Fruit fly (Drosophila melanogaster): ENCODE results near the gene TotC.
A peak's percentile ranks its signal among the peaks of the same experiment; 100 is the strongest.

The TotC gene

DNA sequence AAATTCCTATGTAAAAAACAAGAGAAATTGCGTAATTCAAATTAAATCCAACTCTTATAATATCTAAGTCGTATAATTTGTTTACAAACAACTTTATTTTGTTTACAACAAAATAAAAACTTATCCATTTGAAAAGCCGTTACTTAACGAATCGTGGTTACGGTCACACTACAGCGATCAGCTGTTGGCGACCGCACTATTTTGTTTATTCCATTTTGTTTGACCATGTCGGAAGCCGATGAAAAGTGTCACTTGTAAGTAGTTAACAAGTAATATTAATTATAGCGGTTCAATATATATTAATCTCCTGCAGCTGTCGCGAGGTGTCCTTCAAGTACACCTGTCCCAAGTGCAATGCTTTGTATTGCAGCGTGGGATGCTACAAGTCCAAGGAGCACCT, 41.8 kb upstream of the TotC start, which contains the start of gene CG31223 (continued):
- TF ChIP-seq MBD-R2 (GFP tag; IDR thresholded peaks at IDR 0.05): peak; percentile 38; the same call in 1 of the 2 replicates
- peak; percentile 9 for TF ChIP-seq pzg (GFP tag; optimal IDR thresholded peaks at IDR 0.05)
- no peak for TF ChIP-seq nerfin-2 (GFP tag; IDR thresholded peaks at IDR 0.05; ENCODE audit: partially characterized antibody)
- no peak for TF ChIP-seq kah (GFP tag; optimal IDR thresholded peaks at IDR 0.05)
- no peak for TF ChIP-seq Adf1 (GFP tag; IDR thresholded peaks at IDR 0.05)

DNA sequence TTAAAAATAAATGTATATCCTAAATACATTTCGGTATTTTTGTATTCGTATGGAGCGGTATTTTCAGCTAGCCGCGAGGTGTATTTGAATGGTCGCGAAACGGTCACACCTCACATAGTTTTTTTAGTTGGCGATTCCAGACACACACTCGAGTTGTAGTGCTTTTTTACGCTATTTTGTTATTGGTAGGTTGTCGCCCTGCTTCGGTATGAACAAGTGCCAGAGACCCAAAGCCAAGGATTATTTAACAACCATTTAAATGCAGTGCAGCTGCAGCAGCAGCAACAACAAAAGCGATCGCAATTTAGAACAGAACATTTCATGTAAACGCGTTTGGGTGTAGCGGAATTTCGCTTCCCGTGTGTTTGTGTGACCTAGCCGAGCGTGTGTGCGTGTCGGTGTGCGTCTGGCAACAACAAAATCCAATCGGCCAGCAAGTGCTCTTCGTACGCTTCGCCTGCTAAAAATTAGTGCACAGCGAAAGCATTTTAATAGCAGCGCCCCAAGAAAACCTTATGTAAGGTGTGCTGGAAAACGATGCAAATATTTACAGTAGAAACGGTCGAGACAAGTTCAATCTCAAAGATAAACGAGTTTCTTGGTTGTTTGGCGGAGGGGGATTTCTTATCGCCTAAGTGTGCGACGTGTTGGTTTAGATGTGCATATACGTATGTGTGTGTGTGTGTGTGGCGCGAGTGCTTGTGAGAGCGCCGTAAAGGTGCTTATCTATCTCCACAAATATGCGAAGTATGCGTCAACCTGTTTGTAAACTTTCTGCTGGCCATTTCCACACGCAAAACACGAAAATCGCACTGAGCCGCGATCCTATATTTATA, 39.9 kb upstream of the TotC start, which contains the start of gene Synd:
Synd (plus strand) TSS at position 111 of the 836 bp plus-strand sequence.
- no peak for TF ChIP-seq HLH3B (GFP tag; IDR thresholded peaks at IDR 0.05)
- TF ChIP-seq CG43689 (GFP tag; IDR thresholded peaks at IDR 0.05): no peak
- peak; percentile 14; the same call in 1 of the 2 replicates for TF ChIP-seq stc (GFP tag; IDR thresholded peaks at IDR 0.05)
- no peak for TF ChIP-seq D (optimal IDR thresholded peaks at IDR 0.05)
- TF ChIP-seq D (GFP tag; optimal IDR thresholded peaks at IDR 0.05): peak; percentile 43
- TF ChIP-seq knrl (GFP tag; IDR thresholded peaks at IDR 0.05; ENCODE audit: partially characterized antibody): peak; percentile 31; the same call in 1 of the 3 replicates
- no peak for TF ChIP-seq gcm2 (GFP tag; optimal IDR thresholded peaks at IDR 0.05)
- no peak for TF ChIP-seq Xrp1 (GFP tag; IDR thresholded peaks at IDR 0.05)
- TF ChIP-seq Mrtf (GFP tag; IDR thresholded peaks at IDR 0.05): no peak
- no peak for TF ChIP-seq Atf6 (GFP tag; IDR thresholded peaks at IDR 0.05)
- TF ChIP-seq nom (GFP tag; optimal IDR thresholded peaks at IDR 0.05): peak; percentile 48
- peak; percentile 33; the same call in 1 of the 2 replicates for TF ChIP-seq MBD-R2 (GFP tag; IDR thresholded peaks at IDR 0.05)
- no peak for TF ChIP-seq CG7372 (GFP tag; IDR thresholded peaks at IDR 0.05)
- TF ChIP-seq CG3407 (GFP tag; optimal IDR thresholded peaks at IDR 0.05): no peak
- TF ChIP-seq toy (GFP tag; IDR thresholded peaks at IDR 0.05): no peak
- peak; percentile 54 for TF ChIP-seq CG12769 (tag; optimal IDR thresholded peaks at IDR 0.05)
- no peak for TF ChIP-seq corto (GFP tag; optimal IDR thresholded peaks at IDR 0.05)
- no peak for TF ChIP-seq CG1233 (GFP tag; optimal IDR thresholded peaks at IDR 0.05)
- no peak; the same call in 2 of the 3 replicates for TF ChIP-seq CG34224 (GFP tag; IDR thresholded peaks at IDR 0.05; ENCODE audit: partially characterized antibody)
- TF ChIP-seq CG2202 (tag; optimal IDR thresholded peaks at IDR 0.05): no peak
- no peak for TF ChIP-seq vnd (GFP tag; IDR thresholded peaks at IDR 0.05; ENCODE audit: partially characterized antibody)
- TF ChIP-seq Dfd (GFP tag; optimal IDR thresholded peaks at IDR 0.05): no peak
- no peak for TF ChIP-seq CG11093 (GFP tag; IDR thresholded peaks at IDR 0.05)
- TF ChIP-seq gcm (GFP tag; optimal IDR thresholded peaks at IDR 0.05): peak; percentile 7
- TF ChIP-seq YL-1 (GFP tag; optimal IDR thresholded peaks at IDR 0.05): peak; percentile 44
- TF ChIP-seq psq (GFP tag; optimal IDR thresholded peaks at IDR 0.05): no peak
- no peak for TF ChIP-seq CG6175 (GFP tag; IDR thresholded peaks at IDR 0.05)
- TF ChIP-seq Hr39 (optimal IDR thresholded peaks at IDR 0.05): no peak
- no peak for TF ChIP-seq Blimp-1 (GFP tag; optimal IDR thresholded peaks at IDR 0.05)
- no peak for TF ChIP-seq CoRest (tag; optimal IDR thresholded peaks at IDR 0.05)
- TF ChIP-seq CG9817 (tag; optimal IDR thresholded peaks at IDR 0.05): no peak
- TF ChIP-seq gro (GFP tag; optimal IDR thresholded peaks at IDR 0.05): peak; percentile 43
- TF ChIP-seq Trl (optimal IDR thresholded peaks at IDR 0.05): peak in 1 of 2 experiments; percentile 6
- no peak for TF ChIP-seq Trl (GFP tag; optimal IDR thresholded peaks at IDR 0.05)
- TF ChIP-seq CG6683 (GFP tag; optimal IDR thresholded peaks at IDR 0.05): peak; percentile 5
- TF ChIP-seq CG33213 (GFP tag; optimal IDR thresholded peaks at IDR 0.05): no peak
- no peak for TF ChIP-seq br (optimal IDR thresholded peaks at IDR 0.05)
- TF ChIP-seq chm (GFP tag; IDR thresholded peaks at IDR 0.05): peak; percentile 46; the same call in 1 of the 2 replicates
- no peak for TF ChIP-seq fu2 (GFP tag; optimal IDR thresholded peaks at IDR 0.05)
- no peak for TF ChIP-seq CG7786 (GFP tag; optimal IDR thresholded peaks at IDR 0.05)
- no peak for TF ChIP-seq Abd-B (GFP tag; optimal IDR thresholded peaks at IDR 0.05)
- no peak for TF ChIP-seq TFAM (GFP tag; optimal IDR thresholded peaks at IDR 0.05)
- TF ChIP-seq ro (GFP tag; IDR thresholded peaks at IDR 0.05): no peak
- peak; percentile 52 for TF ChIP-seq CG18599 (GFP tag; optimal IDR thresholded peaks at IDR 0.05)
- no peak for TF ChIP-seq aop (GFP tag; IDR thresholded peaks at IDR 0.05)

Data from whole organism, embryonic.